Fruit fly (Drosophila melanogaster) Kc167 (cell line): ENCODE results near the gene sinah.

Source experiments
- Sin3A ChIP-seq: fragments of >200 bp; optimal IDR thresholded peaks from 2 replicates; lab custom pipeline; 2018; ENCODE audit warnings: missing external identifiers
- h ChIP-seq: fragments of >200 bp; optimal IDR thresholded peaks from 3 replicates; lab custom pipeline; 2018; ENCODE audit warnings: missing external identifiers
- ttk ChIP-seq: sonication (Bioruptor generic); optimal IDR thresholded peaks from 2 replicates; lab custom pipeline; 2017; ENCODE audit warnings: missing external identifiers

- TF ChIP-seq Sin3A (lab: Kevin White, UChicago) (no peak), h (lab: Kevin White, UChicago) (no peak), ttk (lab: Kevin White, UChicago) (no peak)
Measured at dm6 chr3L:16865832-16866163, 6.9 kb downstream of the sinah start.
